Worm (Caenorhabditis elegans): ENCODE measurements around the gene R02E4.1.

DNA sequence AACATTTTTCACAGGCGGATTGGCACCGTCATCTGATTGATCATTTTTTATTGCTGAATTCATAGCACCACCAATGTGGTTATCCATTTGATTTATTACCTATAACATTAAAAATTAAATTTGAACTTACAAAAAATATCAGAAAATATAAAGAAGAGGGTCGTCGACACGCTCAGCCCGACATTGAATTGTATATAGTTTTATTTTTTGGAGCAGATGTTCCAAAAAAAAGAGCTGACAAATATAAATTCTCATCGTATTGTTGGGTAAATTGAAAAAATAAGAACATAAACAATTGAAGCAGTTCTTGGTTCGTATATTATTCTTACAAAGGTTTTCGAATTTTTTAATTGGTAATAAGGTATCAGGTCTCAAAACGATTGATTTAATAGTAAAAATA, at the start of gene R02E4.1:
- TF ChIP-seq dao-5 (tag; optimal IDR thresholded peaks at IDR 0.05) (no peak), him-1 (tag; optimal IDR thresholded peaks at IDR 0.05) (no peak)
